Worm (Caenorhabditis elegans): ENCODE data around the gene efr-3.

- no peak for TF ChIP-seq ztf-16 (tag; optimal IDR thresholded peaks at IDR 0.05)
- TF ChIP-seq fkh-6 (tag; optimal IDR thresholded peaks at IDR 0.05) = no peak
- no peak for TF ChIP-seq tbx-2 (tag; optimal IDR thresholded peaks at IDR 0.05)
- no peak for TF ChIP-seq dmd-4 (tag; optimal IDR thresholded peaks at IDR 0.05; ENCODE audit: borderline replicate concordance)
- no peak for TF ChIP-seq T23F11.4 (GFP tag; optimal IDR thresholded peaks at IDR 0.05)
- TF ChIP-seq lin-11 (tag; optimal IDR thresholded peaks at IDR 0.05) = no peak
- TF ChIP-seq unc-42 (tag; optimal IDR thresholded peaks at IDR 0.05) = no peak
- TF ChIP-seq ceh-14 (tag; optimal IDR thresholded peaks at IDR 0.05) = no peak
- no peak for TF ChIP-seq ceh-2 (tag; optimal IDR thresholded peaks at IDR 0.05)
- TF ChIP-seq nhr-11 (tag; optimal IDR thresholded peaks at IDR 0.05) = no peak
- no peak for TF ChIP-seq ets-4 (tag; optimal IDR thresholded peaks at IDR 0.05)
These were observed 44.4 kb upstream of the efr-3 start, which contains the start of the genes ani-2 and clec-88 for ce11 chrII:6365237-6365815.
